Fruit fly (Drosophila melanogaster): Measurements from ENCODE around the gene Peritrophin-15a.

Gene Peritrophin-15a

DNA sequence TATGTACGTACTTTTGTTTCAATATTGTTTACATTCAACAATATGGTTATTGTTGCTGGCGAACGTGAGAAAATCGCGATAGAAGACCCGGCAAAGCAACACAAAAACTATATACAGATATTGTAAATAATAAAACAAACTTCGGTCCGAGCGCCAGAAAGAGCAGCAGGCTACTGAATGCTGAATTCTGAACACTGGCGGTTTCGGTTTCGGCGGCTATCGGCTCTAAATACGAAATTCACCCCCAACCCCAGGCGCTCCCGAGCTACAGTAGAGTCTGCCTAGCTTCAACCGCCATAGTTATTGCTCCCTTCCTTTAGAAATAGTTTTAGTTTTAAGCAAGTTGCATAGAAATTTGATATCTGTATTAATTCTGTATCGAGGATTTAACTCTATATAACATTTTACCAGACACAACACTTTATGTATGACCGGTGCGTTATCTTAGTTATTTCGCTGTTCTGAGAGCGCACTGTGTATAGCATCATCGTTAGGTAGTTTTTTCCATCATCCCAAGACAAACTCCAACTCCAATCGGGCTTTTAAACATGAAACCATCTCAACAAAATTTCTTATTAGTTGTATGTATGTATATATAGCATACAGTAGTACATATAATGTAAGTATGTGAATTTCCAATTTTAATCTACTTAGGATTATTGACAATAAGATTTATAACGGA lies 33.5 kb downstream of the Peritrophin-15a start, which contains the start of gene CG7627 (continued):
- TF ChIP-seq vri (GFP tag; optimal IDR thresholded peaks at IDR 0.05): peak; percentile 77
- TF ChIP-seq fd85E (GFP tag; optimal IDR thresholded peaks at IDR 0.05): no peak
- TF ChIP-seq esn (GFP tag; optimal IDR thresholded peaks at IDR 0.05): peak; percentile 84
- TF ChIP-seq cyc (GFP tag; optimal IDR thresholded peaks at IDR 0.05): peak; percentile 75
- TF ChIP-seq CG11762 (GFP tag; optimal IDR thresholded peaks at IDR 0.05; ENCODE audit: insufficient read depth): peak; percentile 5
- TF ChIP-seq CG6163 (GFP tag; IDR thresholded peaks at IDR 0.05): peak; percentile 81
- TF ChIP-seq Eip93F (GFP tag; optimal IDR thresholded peaks at IDR 0.05): no peak
- TF ChIP-seq acj6 (GFP tag; optimal IDR thresholded peaks at IDR 0.05): peak; percentile 51
- TF ChIP-seq CG8632 (GFP tag; optimal IDR thresholded peaks at IDR 0.05): peak; percentile 7
- peak; percentile 46 for TF ChIP-seq Blimp-1 (GFP tag; optimal IDR thresholded peaks at IDR 0.05)
- peak; percentile 61 for TF ChIP-seq CG11902 (GFP tag; optimal IDR thresholded peaks at IDR 0.05)
- no peak for TF ChIP-seq dac (GFP tag; optimal IDR thresholded peaks at IDR 0.05)
- TF ChIP-seq CG6276 (GFP tag; optimal IDR thresholded peaks at IDR 0.05): peak; percentile 65
- TF ChIP-seq CG6792 (GFP tag; optimal IDR thresholded peaks at IDR 0.05): peak; percentile 60

DNA sequence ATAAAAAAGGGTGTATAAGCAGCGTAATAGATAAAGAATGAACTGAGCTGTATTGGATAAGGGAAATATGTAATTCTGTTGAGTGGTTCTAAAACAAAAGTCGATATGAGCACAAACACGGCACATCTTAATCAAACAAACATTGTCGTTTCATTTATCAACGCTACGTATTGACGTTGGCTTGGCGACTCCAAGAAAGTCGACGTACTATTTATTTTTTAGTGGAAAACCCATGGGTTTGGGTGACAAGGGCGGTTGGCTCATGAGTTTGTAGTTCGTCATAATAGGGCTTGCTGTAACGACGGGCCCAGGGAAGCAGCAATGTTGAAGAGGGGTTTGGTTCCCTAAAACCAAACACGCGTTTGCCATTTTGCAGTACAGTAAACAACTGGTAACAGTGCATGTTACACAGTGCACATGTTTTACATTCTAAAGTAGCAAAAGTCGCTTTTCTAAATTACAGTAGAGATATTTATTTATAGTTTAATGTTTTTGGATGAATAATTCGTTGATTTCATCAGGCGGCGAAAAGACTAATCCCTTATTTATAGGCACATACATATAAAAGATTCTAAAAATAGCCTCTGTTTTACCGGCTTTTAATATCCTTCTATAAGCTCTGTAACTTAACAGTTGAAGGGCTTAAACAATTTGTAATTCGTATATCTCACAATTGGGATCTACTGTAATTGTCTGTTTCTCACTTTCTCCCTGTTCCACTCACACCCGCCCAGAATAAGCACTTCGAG lies 34.5 kb downstream of the Peritrophin-15a start:
- TF ChIP-seq salr (GFP tag; optimal IDR thresholded peaks at IDR 0.05): peak in 1 of 2 experiments; percentile 52
- TF ChIP-seq esn (GFP tag; optimal IDR thresholded peaks at IDR 0.05): peak; percentile 75
- TF ChIP-seq CG31627 (GFP tag; optimal IDR thresholded peaks at IDR 0.05): peak; percentile 69
- no peak for TF ChIP-seq CG7368 (GFP tag; optimal IDR thresholded peaks at IDR 0.05)
- TF ChIP-seq CG6854 (GFP tag; optimal IDR thresholded peaks at IDR 0.05): peak; percentile 5
- TF ChIP-seq Smox (GFP tag; optimal IDR thresholded peaks at IDR 0.05): peak; percentile 61
- peak; percentile 57 for TF ChIP-seq fd59A (GFP tag; optimal IDR thresholded peaks at IDR 0.05)
- no peak for TF ChIP-seq CG11762 (GFP tag; optimal IDR thresholded peaks at IDR 0.05; ENCODE audit: insufficient read depth)
- peak; percentile 68 for TF ChIP-seq Hr39 (GFP tag; optimal IDR thresholded peaks at IDR 0.05)
- peak; percentile 32 for TF ChIP-seq CG10669 (GFP tag; optimal IDR thresholded peaks at IDR 0.05)
- peak; percentile 66 for TF ChIP-seq Sox102F (GFP tag; optimal IDR thresholded peaks at IDR 0.05)
- TF ChIP-seq Eip78C (GFP tag): peak; percentile 91
- peak; percentile 42 for TF ChIP-seq topi (GFP tag; optimal IDR thresholded peaks at IDR 0.05)
- TF ChIP-seq CG10631 (GFP tag; optimal IDR thresholded peaks at IDR 0.05): peak; percentile 42
- peak; percentile 85 for TF ChIP-seq svp (GFP tag)
- no peak for TF ChIP-seq pdm3 (GFP tag; optimal IDR thresholded peaks at IDR 0.05)
- peak; percentile 41 for TF ChIP-seq Blimp-1 (GFP tag; optimal IDR thresholded peaks at IDR 0.05)
- TF ChIP-seq CG6808 (GFP tag; optimal IDR thresholded peaks at IDR 0.05): peak; percentile 54
- peak; percentile 30 to 62 for TF ChIP-seq ss (GFP tag; optimal IDR thresholded peaks at IDR 0.05)
- peak; percentile 40 for TF ChIP-seq Ets21C (GFP tag; optimal IDR thresholded peaks at IDR 0.05)
- 0 out of 2 replicates have a peak, but pooled peaks have one; percentile 25 for TF ChIP-seq Gug (GFP tag; IDR thresholded peaks at IDR 0.05)
- TF ChIP-seq Sox15 (GFP tag; optimal IDR thresholded peaks at IDR 0.05): peak; percentile 40
- peak; percentile 46 for TF ChIP-seq spab (GFP tag; optimal IDR thresholded peaks at IDR 0.05)
- peak; percentile 80 for TF ChIP-seq Hr4 (GFP tag; optimal IDR thresholded peaks at IDR 0.05)
- peak; percentile 69 for TF ChIP-seq OdsH (GFP tag; optimal IDR thresholded peaks at IDR 0.05)
- TF ChIP-seq fd85E (GFP tag; optimal IDR thresholded peaks at IDR 0.05): peak; percentile 17
- peak; percentile 39; the same call in 1 of the 3 replicates for TF ChIP-seq CG6163 (GFP tag; IDR thresholded peaks at IDR 0.05)
- peak; percentile 27 for TF ChIP-seq CG8319 (GFP tag; optimal IDR thresholded peaks at IDR 0.05)
- peak; percentile 56 for TF ChIP-seq CG3032 (tag; optimal IDR thresholded peaks at IDR 0.05)
- peak; percentile 67 for TF ChIP-seq acj6 (GFP tag; optimal IDR thresholded peaks at IDR 0.05)
- peak; percentile 73 for TF ChIP-seq CG32006 (GFP tag; optimal IDR thresholded peaks at IDR 0.05)
- TF ChIP-seq CG6276 (GFP tag; optimal IDR thresholded peaks at IDR 0.05): peak; percentile 52
- TF ChIP-seq CG1621 (tag; optimal IDR thresholded peaks at IDR 0.05): no peak
- peak; percentile 62 for TF ChIP-seq CG6792 (GFP tag; optimal IDR thresholded peaks at IDR 0.05)
- peak; percentile 47 for TF ChIP-seq CG8632 (GFP tag; optimal IDR thresholded peaks at IDR 0.05)
- no peak for TF ChIP-seq dac (GFP tag; optimal IDR thresholded peaks at IDR 0.05)
- TF ChIP-seq Sox14 (GFP tag; optimal IDR thresholded peaks at IDR 0.05): peak; percentile 50
- TF ChIP-seq Eip93F (GFP tag; optimal IDR thresholded peaks at IDR 0.05): no peak
- peak; percentile 62 for TF ChIP-seq Eip75B (GFP tag; optimal IDR thresholded peaks at IDR 0.05)
- no peak for TF ChIP-seq Hr38 (GFP tag; optimal IDR thresholded peaks at IDR 0.05)
- TF ChIP-seq CG34406 (GFP tag; optimal IDR thresholded peaks at IDR 0.05): peak; percentile 46
- no peak for TF ChIP-seq CG3919 (GFP tag; optimal IDR thresholded peaks at IDR 0.05)

Measured in whole organism, prepupa.